Worm (Caenorhabditis elegans) whole organism, mixed stage, embryonic: ENCODE results near the gene nex-2.

Source experiments
- M03D4.4 ChIP-seq: sonication (generic microtip); optimal IDR thresholded peaks from 2 replicates; lab custom pipeline; 2017; ENCODE audit warnings: mild to moderate bottlenecking, missing genetic modification characterization, missing compliant biosample characterization
- blmp-1 ChIP-seq: fragments of 150-350 bp; optimal IDR thresholded peaks from 2 replicates; lab custom pipeline; 2014; ENCODE audit warnings: missing biosample characterization, missing genetic modification characterization
- ceh-83 ChIP-seq: fragments of 200-800 bp; sonication (Bioruptor generic); optimal IDR thresholded peaks from 2 replicates; lab custom pipeline; 2018; ENCODE audit warnings: mild to moderate bottlenecking, missing genetic modification characterization, missing compliant biosample characterization
- elt-1 ChIP-seq: sonication (generic microtip); optimal IDR thresholded peaks from 2 replicates; lab custom pipeline; 2017; ENCODE audit warnings: missing genetic modification characterization, mild to moderate bottlenecking, missing compliant biosample characterization, antibody characterized with exemption, moderate library complexity, borderline replicate concordance; ENCODE audit not compliant: insufficient read depth
- elt-3 ChIP-seq: fragments of 150-350 bp; optimal IDR thresholded peaks from 2 replicates; lab custom pipeline; 2014; ENCODE audit warnings: missing biosample characterization, missing genetic modification characterization
- lin-13 ChIP-seq: fragments of 150-350 bp; optimal IDR thresholded peaks from 2 replicates; lab custom pipeline; 2014; ENCODE audit warnings: missing biosample characterization, missing genetic modification characterization
- lsy-2 ChIP-seq: fragments of 150-350 bp; optimal IDR thresholded peaks from 2 replicates; lab custom pipeline; 2014; ENCODE audit warnings: missing biosample characterization, missing genetic modification characterization
- mep-1 ChIP-seq: fragments of 150-350 bp; optimal IDR thresholded peaks from 2 replicates; lab custom pipeline; 2017; ENCODE audit warnings: missing biosample characterization, missing genetic modification reagents, missing genetic modification characterization, inconsistent platforms
- nhr-12 ChIP-seq: fragments of 150-350 bp; optimal IDR thresholded peaks from 2 replicates; lab custom pipeline; 2014; ENCODE audit warnings: missing biosample characterization, missing genetic modification characterization
- nhr-237 ChIP-seq: fragments of 150-350 bp; optimal IDR thresholded peaks from 2 replicates; lab custom pipeline; 2014; ENCODE audit warnings: missing biosample characterization, missing genetic modification characterization
- nhr-28 ChIP-seq: fragments of 150-350 bp; optimal IDR thresholded peaks from 2 replicates; lab custom pipeline; 2014; ENCODE audit warnings: missing biosample characterization, missing genetic modification characterization
- nhr-76 ChIP-seq: sonication (generic microtip); optimal IDR thresholded peaks from 2 replicates; lab custom pipeline; 2017; ENCODE audit warnings: missing biosample characterization, missing genetic modification characterization
- unc-39 ChIP-seq: fragments of 150-350 bp; optimal IDR thresholded peaks from 2 replicates; lab custom pipeline; 2014; ENCODE audit warnings: missing biosample characterization, missing genetic modification characterization
- unc-62 ChIP-seq: fragments of 150-350 bp; optimal IDR thresholded peaks from 2 replicates; lab custom pipeline; 2014; ENCODE audit warnings: missing biosample characterization, missing genetic modification reagents, missing genetic modification characterization

ce11 chrIII:10311016-10311415 lies 19.2 kb downstream of the nex-2 start, which contains the start of gene T07A5.7:
- TF ChIP-seq unc-39 (no peak), elt-1 (no peak), M03D4.4 (tag; lab: Kevin White, UChicago) (no peak), mep-1 (tag; lab: Kevin White, UChicago) (no peak), blmp-1 (tag; lab: Kevin White, UChicago) (no peak), lin-13 (tag; lab: Kevin White, UChicago) (no peak), elt-3 (tag; lab: Kevin White, UChicago) (no peak), lsy-2 (tag; lab: Kevin White, UChicago) (no peak), nhr-76 (no peak), nhr-237 (tag; lab: Kevin White, UChicago) (no peak), nhr-28 (no peak), unc-62 (GFP tag; lab: Kevin White, UChicago) (no peak), nhr-12 (no peak), ceh-83 (GFP tag; lab: Kevin White, UChicago) (no peak)
